Fruit fly (Drosophila melanogaster) whole organism, embryonic: ENCODE results near the gene EMC5.

ENCODE experiments used
- ATbp ChIP-seq: fragments of 200-800 bp; sonication (Bioruptor generic); optimal IDR thresholded peaks from 2 replicates; lab custom pipeline; 2017; ENCODE audit warnings: missing biosample characterization, mild to moderate bottlenecking, missing genetic modification characterization, missing genetic modification reagents
- Abd-B ChIP-seq: fragments of 200-800 bp; sonication (Bioruptor generic); optimal IDR thresholded peaks from 2 replicates; lab custom pipeline; 2018; ENCODE audit warnings: missing biosample characterization, mild to moderate bottlenecking, missing genetic modification characterization, moderate library complexity
- BtbVII ChIP-seq: fragments of 200-800 bp; sonication (Bioruptor generic); optimal IDR thresholded peaks from 3 replicates; lab custom pipeline; 2017; ENCODE audit warnings: missing biosample characterization, mild to moderate bottlenecking, missing genetic modification characterization
- CG10267 ChIP-seq: fragments of 200-800 bp; sonication (Bioruptor generic); optimal IDR thresholded peaks from 2 replicates; lab custom pipeline; 2018; ENCODE audit warnings: missing biosample characterization, mild to moderate bottlenecking, missing genetic modification characterization, moderate library complexity
- CG10431 ChIP-seq: fragments of 200-800 bp; sonication (Bioruptor generic); optimal IDR thresholded peaks from 3 replicates; lab custom pipeline; 2018; ENCODE audit warnings: missing biosample characterization, mild to moderate bottlenecking, missing genetic modification characterization
- CG11247 ChIP-seq: fragments of 200-800 bp; sonication (Bioruptor generic); IDR thresholded peaks from 2 replicates; pipeline ENCODE4 v1.3.6; 2022; ENCODE audit warnings: missing biosample characterization, missing genetic modification characterization
- CG11560 ChIP-seq: fragments of 200-800 bp; sonication (Bioruptor generic); IDR thresholded peaks from 3 replicates; pipeline ENCODE4 v1.3.6; 2022; ENCODE audit warnings: missing biosample characterization, missing genetic modification characterization
- CG11723 ChIP-seq: fragments of 200-800 bp; sonication (Bioruptor generic); optimal IDR thresholded peaks from 2 replicates; lab custom pipeline; 2017; ENCODE audit warnings: missing biosample characterization, mild to moderate bottlenecking, missing genetic modification characterization
- CG12769 ChIP-seq: fragments of 200-800 bp; sonication (Bioruptor generic); optimal IDR thresholded peaks from 2 replicates; lab custom pipeline; 2019; ENCODE audit warnings: missing biosample characterization, mild to moderate bottlenecking, missing genetic modification characterization, moderate library complexity
- CG13296 ChIP-seq: fragments of 200-800 bp; sonication (Bioruptor generic); optimal IDR thresholded peaks from 3 replicates; lab custom pipeline; 2018; ENCODE audit warnings: missing biosample characterization, mild to moderate bottlenecking, missing genetic modification characterization
- CG16815 ChIP-seq: fragments of 200-800 bp; sonication (Bioruptor generic); optimal IDR thresholded peaks from 3 replicates; lab custom pipeline; 2017; ENCODE audit warnings: missing biosample characterization, mild to moderate bottlenecking, missing genetic modification characterization
- CG17359 ChIP-seq: fragments of 200-800 bp; sonication (Bioruptor generic); optimal IDR thresholded peaks from 3 replicates; lab custom pipeline; 2018; ENCODE audit warnings: missing biosample characterization, mild to moderate bottlenecking, missing genetic modification characterization, moderate library complexity
- CG18011 ChIP-seq: fragments of 200-800 bp; sonication (Bioruptor generic); optimal IDR thresholded peaks from 2 replicates; lab custom pipeline; 2017; ENCODE audit warnings: missing biosample characterization, missing genetic modification characterization, mild to moderate bottlenecking, moderate library complexity, missing genotype
- CG18619 ChIP-seq: fragments of 200-800 bp; sonication (Bioruptor generic); optimal IDR thresholded peaks from 3 replicates; lab custom pipeline; 2017; ENCODE audit warnings: missing biosample characterization, mild to moderate bottlenecking, missing genetic modification characterization
- CG18764 ChIP-seq: fragments of 200-800 bp; sonication (Bioruptor generic); optimal IDR thresholded peaks from 3 replicates; lab custom pipeline; 2016; ENCODE audit warnings: missing biosample characterization, missing genetic modification characterization
- CG2678 ChIP-seq: fragments of 200-800 bp; sonication (Bioruptor generic); optimal IDR thresholded peaks from 3 replicates; lab custom pipeline; 2019; ENCODE audit warnings: missing biosample characterization, mild to moderate bottlenecking, missing genetic modification characterization, moderate library complexity
- CG3065 ChIP-seq: fragments of 200-800 bp; sonication (Bioruptor generic); optimal IDR thresholded peaks from 2 replicates; lab custom pipeline; 2016; ENCODE audit warnings: missing biosample characterization, missing genetic modification characterization
- CG3163 ChIP-seq: fragments of 200-800 bp; sonication (Bioruptor generic); optimal IDR thresholded peaks from 3 replicates; lab custom pipeline; 2016; ENCODE audit warnings: missing biosample characterization, missing genetic modification characterization
- CG5180 ChIP-seq: fragments of 200-800 bp; sonication (Bioruptor generic); optimal IDR thresholded peaks from 3 replicates; lab custom pipeline; 2017; ENCODE audit warnings: missing biosample characterization, missing genetic modification characterization, mild to moderate bottlenecking, moderate library complexity, missing genetic modification reagents
- CG7357 ChIP-seq: fragments of 200-800 bp; sonication (Bioruptor generic); IDR thresholded peaks from 3 replicates; pipeline ENCODE4 v1.3.6; 2022; ENCODE audit warnings: missing biosample characterization, missing genetic modification characterization
- CG7372 ChIP-seq: fragments of 200-800 bp; sonication (Bioruptor generic); IDR thresholded peaks from 2 replicates; pipeline ENCODE4 v1.3.6; 2022; ENCODE audit warnings: missing biosample characterization, missing genetic modification characterization
- CG7987 ChIP-seq: fragments of 200-800 bp; sonication (Bioruptor generic); optimal IDR thresholded peaks from 2 replicates; lab custom pipeline; 2018; ENCODE audit warnings: missing biosample characterization, mild to moderate bottlenecking, missing genetic modification characterization, moderate library complexity
- Ets97D ChIP-seq: fragments of 200-800 bp; sonication (Bioruptor generic); optimal IDR thresholded peaks from 3 replicates; lab custom pipeline; 2016; ENCODE audit warnings: missing biosample characterization, missing genetic modification characterization
- Fer3 ChIP-seq: fragments of 200-800 bp; sonication (Bioruptor generic); optimal IDR thresholded peaks from 2 replicates; lab custom pipeline; 2018; ENCODE audit warnings: missing biosample characterization, mild to moderate bottlenecking, missing genetic modification characterization, moderate library complexity
- NfI ChIP-seq: fragments of 200-800 bp; sonication (Bioruptor generic); optimal IDR thresholded peaks from 3 replicates; lab custom pipeline; 2018; ENCODE audit warnings: missing biosample characterization, mild to moderate bottlenecking, missing genetic modification characterization, moderate library complexity
- Optix ChIP-seq: fragments of 200-800 bp; sonication (Bioruptor generic); IDR thresholded peaks from 3 replicates; pipeline ENCODE4 v1.3.6; 2022; ENCODE audit warnings: missing biosample characterization, missing genetic modification characterization
- Ptx1 ChIP-seq: fragments of 200-800 bp; sonication (Bioruptor generic); IDR thresholded peaks from 2 replicates; pipeline ENCODE4 v1.3.6; 2022; ENCODE audit warnings: missing biosample characterization, missing genetic modification characterization
- Sin3A ChIP-seq: fragments of >200 bp; optimal IDR thresholded peaks from 2 replicates; lab custom pipeline; 2018
- Spps ChIP-seq: fragments of 200-800 bp; sonication (Bioruptor generic); optimal IDR thresholded peaks from 2 replicates; lab custom pipeline; 2018; ENCODE audit warnings: missing biosample characterization, mild to moderate bottlenecking, missing genetic modification characterization
- Stat92E ChIP-seq, 3 experiments: fragments of >200 bp in 2 of 3; fragments of 200-800 bp in 1 of 3; sonication (Bioruptor generic) in 1 of 3; optimal IDR thresholded peaks; 2 replicates each; lab custom pipeline; 2017 to 2019; ENCODE audit warnings: missing biosample characterization in 3 of 3, missing genetic modification characterization in 3 of 3, mild to moderate bottlenecking in 1 of 3, moderate library complexity in 1 of 3
- Xbp1 ChIP-seq: fragments of 200-800 bp; sonication (Bioruptor generic); optimal IDR thresholded peaks from 3 replicates; lab custom pipeline; 2016; ENCODE audit warnings: missing biosample characterization, mild to moderate bottlenecking, missing genetic modification characterization
- bigmax ChIP-seq: fragments of 200-800 bp; sonication (Bioruptor generic); optimal IDR thresholded peaks from 2 replicates; lab custom pipeline; 2018; ENCODE audit warnings: missing biosample characterization, mild to moderate bottlenecking, missing genetic modification characterization
- chm ChIP-seq: fragments of 200-800 bp; sonication (Bioruptor generic); IDR thresholded peaks from 2 replicates; pipeline ENCODE4 v1.3.6; 2022; ENCODE audit warnings: missing biosample characterization, missing genetic modification characterization
- danr ChIP-seq: fragments of 200-800 bp; sonication (Bioruptor generic); IDR thresholded peaks from 2 replicates; pipeline ENCODE4 v1.3.6; 2022; ENCODE audit warnings: missing biosample characterization, missing genetic modification characterization
- fd102C ChIP-seq: fragments of 200-800 bp; sonication (Bioruptor generic); optimal IDR thresholded peaks from 2 replicates; lab custom pipeline; 2018; ENCODE audit warnings: missing biosample characterization, mild to moderate bottlenecking, missing genetic modification characterization, moderate library complexity
- gsb ChIP-seq: fragments of 200-800 bp; sonication (Bioruptor generic); IDR thresholded peaks from 2 replicates; pipeline ENCODE4 v1.3.6; 2022; ENCODE audit warnings: missing biosample characterization, missing genetic modification characterization
- hth ChIP-seq: fragments of >200 bp; optimal IDR thresholded peaks from 2 replicates; lab custom pipeline; 2017; ENCODE audit warnings: inconsistent platforms
- ind ChIP-seq: fragments of 200-800 bp; sonication (Bioruptor generic); optimal IDR thresholded peaks from 3 replicates; lab custom pipeline; 2016; ENCODE audit warnings: missing biosample characterization, missing genetic modification characterization
- kah ChIP-seq: fragments of 200-800 bp; sonication (Bioruptor generic); optimal IDR thresholded peaks from 2 replicates; lab custom pipeline; 2018; ENCODE audit warnings: missing biosample characterization, mild to moderate bottlenecking, missing genetic modification characterization
- knrl ChIP-seq: fragments of 200-800 bp; sonication (Bioruptor generic); IDR thresholded peaks from 3 replicates; pipeline ENCODE4 v1.3.6; 2022; ENCODE audit warnings: missing biosample characterization, missing genetic modification characterization; ENCODE audit not compliant: partially characterized antibody
- lov ChIP-seq, 2 experiments: fragments of 200-800 bp in 1 of 2; fragments of >200 bp in 1 of 2; sonication (Bioruptor generic) in 1 of 2; IDR thresholded peaks in 1 of 2; optimal IDR thresholded peaks in 1 of 2; 2 replicates in 1 of 2; 3 replicates in 1 of 2; pipeline versions ENCODE4 v1.3.6 to Lab custom; 2017 to 2022; ENCODE audit warnings: missing biosample characterization in 1 of 2, missing genetic modification characterization in 1 of 2
- mam ChIP-seq: fragments of 200-800 bp; sonication (Bioruptor generic); optimal IDR thresholded peaks from 3 replicates; lab custom pipeline; 2016; ENCODE audit warnings: missing biosample characterization, missing genetic modification characterization
- otp ChIP-seq: fragments of 200-800 bp; sonication (Bioruptor generic); IDR thresholded peaks from 3 replicates; pipeline ENCODE4, ENCODE4 v1.3.6; 2022; ENCODE audit warnings: missing biosample characterization, missing genetic modification characterization
- psq ChIP-seq: fragments of 200-800 bp; sonication (Bioruptor generic); optimal IDR thresholded peaks from 2 replicates; lab custom pipeline; 2017; ENCODE audit warnings: missing biosample characterization, missing genetic modification characterization
- sd ChIP-seq: fragments of 200-800 bp; sonication (Bioruptor generic); optimal IDR thresholded peaks from 3 replicates; lab custom pipeline; 2018; ENCODE audit warnings: missing biosample characterization, mild to moderate bottlenecking, missing genetic modification characterization, moderate library complexity
- sens-2 ChIP-seq: fragments of 200-800 bp; sonication (Bioruptor generic); IDR thresholded peaks from 2 replicates; pipeline ENCODE4 v1.3.6; 2022; ENCODE audit warnings: missing biosample characterization, missing genetic modification characterization
- seq ChIP-seq: fragments of 200-800 bp; sonication (Bioruptor generic); IDR thresholded peaks from 2 replicates; pipeline ENCODE4 v1.3.6; 2022; ENCODE audit warnings: missing biosample characterization, missing genetic modification characterization
- tap ChIP-seq: fragments of 200-800 bp; optimal IDR thresholded peaks from 3 replicates; lab custom pipeline; 2019; ENCODE audit warnings: missing biosample characterization, mild to moderate bottlenecking, missing genetic modification characterization, moderate library complexity

EMC5 gene

dm6 chr2L:19014032-19014880, 26.7 kb downstream of the EMC5 start (continued):
- TF ChIP-seq CG7987 (GFP tag; lab: Kevin White, UChicago): no peak
- TF ChIP-seq lov (optimal IDR thresholded peaks at IDR 0.05; lab: Kevin White, UChicago): no peak
- TF ChIP-seq lov (GFP tag; IDR thresholded peaks at IDR 0.05; lab: Robert Waterston, UW): no peak
- no peak for TF ChIP-seq fd102C (GFP tag; lab: Kevin White, UChicago)
- TF ChIP-seq tap (tag; lab: Kevin White, UChicago): peak; percentile 62
- no peak for TF ChIP-seq bigmax (GFP tag; lab: Kevin White, UChicago)
- TF ChIP-seq CG7372 (GFP tag; lab: Robert Waterston, UW): 0 out of 2 replicates have a peak, but pooled peaks have one; percentile 48
- peak; percentile 37 for TF ChIP-seq CG10431 (GFP tag; lab: Kevin White, UChicago)
- TF ChIP-seq CG16815: peak; percentile 52
- peak; percentile 89 for TF ChIP-seq CG13296
- TF ChIP-seq mam (GFP tag; lab: Kevin White, UChicago): peak; percentile 20
- TF ChIP-seq CG11560 (tag; lab: Robert Waterston, UW): 0 out of 3 replicates have a peak, but pooled peaks have one; percentile 32
- TF ChIP-seq Sin3A: no peak
- no peak for TF ChIP-seq CG3065 (GFP tag; lab: Kevin White, UChicago)
- TF ChIP-seq Fer3 (tag; lab: Kevin White, UChicago): peak; percentile 80
- TF ChIP-seq CG18764 (GFP tag; lab: Kevin White, UChicago): peak; percentile 24
- TF ChIP-seq kah (GFP tag; lab: Kevin White, UChicago): peak; percentile 34
- TF ChIP-seq sd (tag; lab: Kevin White, UChicago): no peak
- TF ChIP-seq psq (GFP tag; lab: Kevin White, UChicago): no peak
- TF ChIP-seq otp (GFP tag; lab: Robert Waterston, UW): no peak
- TF ChIP-seq CG18619 (GFP tag; lab: Kevin White, UChicago): peak; percentile 83
- peak; percentile 62 for TF ChIP-seq CG11723 (GFP tag; lab: Kevin White, UChicago)
- no peak for TF ChIP-seq gsb
- TF ChIP-seq CG17359 (tag; lab: Kevin White, UChicago): peak; percentile 79
- TF ChIP-seq Ets97D (GFP tag; lab: Kevin White, UChicago): no peak
- TF ChIP-seq Stat92E (GFP tag; optimal IDR thresholded peaks at IDR 0.05; lab: Kevin White, UChicago): no peak
- TF ChIP-seq CG3163 (GFP tag; lab: Kevin White, UChicago): no peak
- peak; percentile 53 for TF ChIP-seq Abd-B (GFP tag; lab: Kevin White, UChicago)
- peak; percentile 4 for TF ChIP-seq CG18011 (GFP tag; lab: Kevin White, UChicago)
- TF ChIP-seq ATbp: peak; percentile 72
- no peak for TF ChIP-seq sens-2 (GFP tag; lab: Robert Waterston, UW)
- peak; percentile 26; the same call in 1 of the 2 replicates for TF ChIP-seq CG11247 (GFP tag; lab: Robert Waterston, UW)
- peak; percentile 84 for TF ChIP-seq NfI (GFP tag; lab: Kevin White, UChicago)
- TF ChIP-seq CG5180 (GFP tag; lab: Kevin White, UChicago): peak; percentile 62
- no peak for TF ChIP-seq CG12769 (tag; lab: Kevin White, UChicago)
- TF ChIP-seq seq (GFP tag; lab: Robert Waterston, UW): peak; percentile 35; the same call in 1 of the 2 replicates
- TF ChIP-seq ind (GFP tag; lab: Kevin White, UChicago): peak; percentile 58
- TF ChIP-seq Ptx1 (GFP tag; lab: Robert Waterston, UW): peak; percentile 73
- TF ChIP-seq danr (GFP tag; lab: Robert Waterston, UW): peak; percentile 65
- TF ChIP-seq Optix (GFP tag; lab: Robert Waterston, UW): no peak
- peak; percentile 60; the same call in 1 of the 3 replicates for TF ChIP-seq CG7357 (GFP tag; lab: Robert Waterston, UW)
- TF ChIP-seq hth: no peak
- peak; percentile 65 for TF ChIP-seq Xbp1 (GFP tag; lab: Kevin White, UChicago)
- TF ChIP-seq knrl (GFP tag; lab: Robert Waterston, UW): no peak
- no peak for TF ChIP-seq Spps (tag; lab: Kevin White, UChicago)
- TF ChIP-seq BtbVII (GFP tag; lab: Kevin White, UChicago): peak; percentile 86
- no peak for TF ChIP-seq chm (GFP tag; lab: Robert Waterston, UW)
- peak; percentile 92 for TF ChIP-seq CG2678 (tag; lab: Kevin White, UChicago)
- TF ChIP-seq CG10267 (tag; lab: Kevin White, UChicago): peak; percentile 68
